Fruit fly (Drosophila melanogaster) S2 (cell line): ENCODE results near the gene CG46025.

Experiments
- CG8478 ChIP-seq: fragments of >200 bp; optimal IDR thresholded peaks from 2 replicates; lab custom pipeline; 2018
- CTCF ChIP-seq, 2 experiments: fragments of >200 bp; optimal IDR thresholded peaks; 2 replicates each; lab custom pipeline; 2018

DNA sequence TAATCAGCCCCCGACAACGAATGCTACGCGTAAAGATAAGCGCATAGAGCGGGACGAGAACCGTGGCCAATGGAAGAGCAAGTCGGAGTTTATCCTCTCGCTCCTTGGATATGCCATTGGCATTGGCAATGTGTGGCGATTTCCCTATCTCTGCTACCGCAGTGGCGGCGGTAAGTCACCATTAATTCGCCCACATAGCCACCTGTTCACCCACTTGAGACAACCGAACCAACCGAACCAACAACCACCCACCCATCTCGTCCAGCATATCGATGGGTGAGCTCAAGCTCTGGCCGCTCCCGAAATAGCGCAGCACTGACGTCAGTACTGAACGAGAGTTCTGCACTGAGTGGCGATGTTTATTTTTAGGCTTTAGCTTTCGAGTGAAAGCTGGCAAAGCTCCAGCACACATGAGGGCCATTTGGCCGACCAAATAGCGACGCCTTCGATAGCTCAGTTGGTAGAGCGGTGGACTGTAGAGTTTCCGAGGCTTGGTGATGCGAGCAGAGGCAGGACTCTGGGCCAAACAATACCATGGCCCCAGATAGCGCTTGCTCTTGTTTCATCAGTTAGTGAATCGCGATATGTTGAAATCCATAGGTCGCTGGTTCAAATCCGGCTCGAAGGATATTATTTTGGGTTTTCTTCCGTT lies 42.8 kb upstream of the CG46025 start:
- TF ChIP-seq CG8478 (lab: Kevin White, UChicago) (no peak), CTCF (optimal IDR thresholded peaks at IDR 0.05; lab: Kevin White, UChicago) (no peak)
